Worm (Caenorhabditis elegans) whole organism, mixed stage, embryonic: ENCODE measurements around the gene syx-2.

Experiments used
- M03D4.4 ChIP-seq: sonication (generic microtip); optimal IDR thresholded peaks from 2 replicates; lab custom pipeline; 2017; ENCODE audit warnings: mild to moderate bottlenecking, missing genetic modification characterization, missing compliant biosample characterization
- bed-3 ChIP-seq: fragments of 200-800 bp; sonication (Bioruptor generic); optimal IDR thresholded peaks from 3 replicates; lab custom pipeline; 2018; ENCODE audit warnings: mild to moderate bottlenecking, missing genetic modification characterization, moderate library complexity, missing compliant biosample characterization
- blmp-1 ChIP-seq: fragments of 150-350 bp; optimal IDR thresholded peaks from 2 replicates; lab custom pipeline; 2014; ENCODE audit warnings: missing biosample characterization, missing genetic modification characterization
- ceh-39 ChIP-seq: fragments of 150-350 bp; optimal IDR thresholded peaks from 2 replicates; lab custom pipeline; 2014; ENCODE audit warnings: missing biosample characterization, missing genetic modification characterization
- ceh-43 ChIP-seq: fragments of 200-800 bp; sonication (Bioruptor generic); optimal IDR thresholded peaks from 2 replicates; lab custom pipeline; 2018; ENCODE audit warnings: mild to moderate bottlenecking, missing genetic modification characterization, moderate library complexity, missing compliant biosample characterization
- ceh-83 ChIP-seq: fragments of 200-800 bp; sonication (Bioruptor generic); optimal IDR thresholded peaks from 2 replicates; lab custom pipeline; 2018; ENCODE audit warnings: mild to moderate bottlenecking, missing genetic modification characterization, missing compliant biosample characterization
- ces-1 ChIP-seq: fragments of 150-350 bp; optimal IDR thresholded peaks from 2 replicates; lab custom pipeline; 2014; ENCODE audit warnings: missing biosample characterization, missing genetic modification reagents, missing genetic modification characterization
- cnd-1 ChIP-seq: fragments of 200-800 bp; sonication (Bioruptor generic); optimal IDR thresholded peaks from 2 replicates; lab custom pipeline; 2018; ENCODE audit warnings: mild to moderate bottlenecking, missing genetic modification characterization, missing compliant biosample characterization
- drap-1 ChIP-seq: fragments of 200-800 bp; sonication (Bioruptor generic); optimal IDR thresholded peaks from 3 replicates; lab custom pipeline; 2018; ENCODE audit warnings: mild to moderate bottlenecking, missing genetic modification characterization, missing compliant biosample characterization
- elt-1 ChIP-seq: sonication (generic microtip); optimal IDR thresholded peaks from 2 replicates; lab custom pipeline; 2017; ENCODE audit warnings: missing genetic modification characterization, mild to moderate bottlenecking, missing compliant biosample characterization, antibody characterized with exemption, moderate library complexity, borderline replicate concordance; ENCODE audit not compliant: insufficient read depth
- elt-3 ChIP-seq: fragments of 150-350 bp; optimal IDR thresholded peaks from 2 replicates; lab custom pipeline; 2014; ENCODE audit warnings: missing biosample characterization, missing genetic modification characterization
- flh-1 ChIP-seq: fragments of 200-800 bp; sonication (Bioruptor generic); optimal IDR thresholded peaks from 2 replicates; lab custom pipeline; 2018; ENCODE audit warnings: mild to moderate bottlenecking, missing genetic modification characterization, moderate library complexity, missing compliant biosample characterization
- ham-2 ChIP-seq: fragments of 200-800 bp; sonication (Bioruptor generic); optimal IDR thresholded peaks from 2 replicates; lab custom pipeline; 2018; ENCODE audit warnings: mild to moderate bottlenecking, missing genetic modification characterization, missing compliant biosample characterization
- hlh-1 ChIP-seq: fragments of 150-350 bp; optimal IDR thresholded peaks from 2 replicates; lab custom pipeline; 2014; ENCODE audit warnings: missing biosample characterization, missing genetic modification reagents, missing genetic modification characterization
- lin-13 ChIP-seq: fragments of 150-350 bp; optimal IDR thresholded peaks from 2 replicates; lab custom pipeline; 2014; ENCODE audit warnings: missing biosample characterization, missing genetic modification characterization
- lin-32 ChIP-seq: fragments of 200-800 bp; sonication (Bioruptor generic); optimal IDR thresholded peaks from 2 replicates; lab custom pipeline; 2018; ENCODE audit warnings: mild to moderate bottlenecking, missing genetic modification characterization, missing compliant biosample characterization
- lsy-2 ChIP-seq: fragments of 150-350 bp; optimal IDR thresholded peaks from 2 replicates; lab custom pipeline; 2014; ENCODE audit warnings: missing biosample characterization, missing genetic modification characterization
- mab-5 ChIP-seq: fragments of 150-350 bp; optimal IDR thresholded peaks from 2 replicates; lab custom pipeline; 2014; ENCODE audit warnings: missing biosample characterization, missing genetic modification characterization
- mep-1 ChIP-seq: fragments of 150-350 bp; optimal IDR thresholded peaks from 2 replicates; lab custom pipeline; 2017; ENCODE audit warnings: missing biosample characterization, missing genetic modification reagents, missing genetic modification characterization, inconsistent platforms
- mls-2 ChIP-seq: sonication (generic microtip); optimal IDR thresholded peaks from 2 replicates; lab custom pipeline; 2016; ENCODE audit warnings: mild to moderate bottlenecking, missing genetic modification characterization, moderate library complexity, missing compliant biosample characterization
- nhr-12 ChIP-seq: fragments of 150-350 bp; optimal IDR thresholded peaks from 2 replicates; lab custom pipeline; 2014; ENCODE audit warnings: missing biosample characterization, missing genetic modification characterization
- nhr-2 ChIP-seq: fragments of 150-350 bp; optimal IDR thresholded peaks from 2 replicates; lab custom pipeline; 2014; ENCODE audit warnings: missing biosample characterization, missing genetic modification characterization
- nhr-237 ChIP-seq: fragments of 150-350 bp; optimal IDR thresholded peaks from 2 replicates; lab custom pipeline; 2014; ENCODE audit warnings: missing biosample characterization, missing genetic modification characterization
- nhr-28 ChIP-seq: fragments of 150-350 bp; optimal IDR thresholded peaks from 2 replicates; lab custom pipeline; 2014; ENCODE audit warnings: missing biosample characterization, missing genetic modification characterization
- nhr-76 ChIP-seq: sonication (generic microtip); optimal IDR thresholded peaks from 2 replicates; lab custom pipeline; 2017; ENCODE audit warnings: missing biosample characterization, missing genetic modification characterization
- pha-4 ChIP-seq: fragments of 150-350 bp; optimal IDR thresholded peaks from 2 replicates; lab custom pipeline; 2018; ENCODE audit warnings: missing biosample characterization, missing genetic modification reagents, missing genetic modification characterization
- sem-2 ChIP-seq: fragments of 200-800 bp; sonication (Bioruptor generic); optimal IDR thresholded peaks from 2 replicates; lab custom pipeline; 2018; ENCODE audit warnings: mild to moderate bottlenecking, missing genetic modification characterization, missing compliant biosample characterization
- snpc-4 ChIP-seq: fragments of 150-350 bp; optimal IDR thresholded peaks from 2 replicates; lab custom pipeline; 2014; ENCODE audit warnings: missing biosample characterization, missing genetic modification characterization
- sptf-1 ChIP-seq: sonication (generic microtip); optimal IDR thresholded peaks from 2 replicates; lab custom pipeline; 2017; ENCODE audit warnings: mild to moderate bottlenecking, missing genetic modification characterization, moderate library complexity, missing compliant biosample characterization
- tbx-8 ChIP-seq: fragments of 200-800 bp; sonication (Bioruptor generic); optimal IDR thresholded peaks from 2 replicates; lab custom pipeline; 2018; ENCODE audit warnings: mild to moderate bottlenecking, missing genetic modification characterization, moderate library complexity, missing compliant biosample characterization
- unc-120 ChIP-seq: sonication (generic microtip); optimal IDR thresholded peaks from 2 replicates; lab custom pipeline; 2017; ENCODE audit warnings: missing genetic modification characterization, missing compliant biosample characterization; ENCODE audit not compliant: poor library complexity, severe bottlenecking
- unc-39 ChIP-seq: fragments of 150-350 bp; optimal IDR thresholded peaks from 2 replicates; lab custom pipeline; 2014; ENCODE audit warnings: missing biosample characterization, missing genetic modification characterization
- unc-62 ChIP-seq: fragments of 150-350 bp; optimal IDR thresholded peaks from 2 replicates; lab custom pipeline; 2014; ENCODE audit warnings: missing biosample characterization, missing genetic modification reagents, missing genetic modification characterization
- zip-8 ChIP-seq: fragments of 150-350 bp; optimal IDR thresholded peaks from 2 replicates; lab custom pipeline; 2014; ENCODE audit warnings: missing biosample characterization, missing genetic modification characterization
- ztf-11 ChIP-seq: fragments of 150-350 bp; optimal IDR thresholded peaks from 2 replicates; lab custom pipeline; 2014; ENCODE audit warnings: missing biosample characterization, missing genetic modification characterization

Gene syx-2

ce11 chrX:13948810-13949209, 11.1 kb upstream of the syx-2 start, which contains the start of gene alg-1:
Gene alg-1 (plus strand): TSS chrX:13949110.
- TF ChIP-seq drap-1 (GFP tag; lab: Kevin White, UChicago), result no peak
- no peak for TF ChIP-seq nhr-2
- TF ChIP-seq bed-3 (GFP tag; lab: Kevin White, UChicago), result no peak
- no peak for TF ChIP-seq flh-1
- TF ChIP-seq lin-13 (tag; lab: Kevin White, UChicago), result no peak
- TF ChIP-seq snpc-4 (tag; lab: Kevin White, UChicago), result no peak
- no peak for TF ChIP-seq sem-2 (GFP tag; lab: Kevin White, UChicago)
- TF ChIP-seq ztf-11 (tag; lab: Kevin White, UChicago), result no peak
- TF ChIP-seq mep-1 (tag; lab: Kevin White, UChicago), result no peak
- TF ChIP-seq, all 35 proteins: peak for 0

ce11 chrX:13950620-13951152, 9.3 kb upstream of the syx-2 start:
- TF ChIP-seq lin-32 (GFP tag; lab: Kevin White, UChicago) (no peak), mab-5 (tag; lab: Kevin White, UChicago) (no peak), tbx-8 (GFP tag; lab: Kevin White, UChicago) (no peak), ces-1 (no peak), ceh-83 (no peak), M03D4.4 (tag; lab: Kevin White, UChicago) (no peak), nhr-237 (tag; lab: Kevin White, UChicago) (peak; percentile 29), unc-120 (tag; lab: Kevin White, UChicago) (peak; percentile 86), nhr-12 (tag; lab: Kevin White, UChicago) (no peak), elt-1 (no peak), nhr-76 (no peak), sptf-1 (tag; lab: Kevin White, UChicago) (peak; percentile 25), elt-3 (tag; lab: Kevin White, UChicago) (no peak), unc-39 (tag; lab: Kevin White, UChicago) (no peak), blmp-1 (tag; lab: Kevin White, UChicago) (no peak), unc-62 (GFP tag; lab: Kevin White, UChicago) (peak; percentile 30), mls-2 (tag; lab: Kevin White, UChicago) (peak; percentile 11), drap-1 (GFP tag; lab: Kevin White, UChicago) (peak; percentile 12), hlh-1 (tag; lab: Kevin White, UChicago) (peak; percentile 87), ham-2 (peak; percentile 98), nhr-28 (no peak), nhr-2 (no peak), ztf-11 (tag; lab: Kevin White, UChicago) (peak; percentile 22), ceh-43 (GFP tag; lab: Kevin White, UChicago) (no peak), flh-1 (no peak), pha-4 (tag; lab: Kevin White, UChicago) (peak; percentile 32), lin-13 (tag; lab: Kevin White, UChicago) (peak; percentile 3), mep-1 (tag; lab: Kevin White, UChicago) (peak; percentile 21), snpc-4 (tag; lab: Kevin White, UChicago) (no peak), ceh-39 (tag; lab: Kevin White, UChicago) (peak; percentile 23), cnd-1 (tag; lab: Kevin White, UChicago) (peak; percentile 42), bed-3 (GFP tag; lab: Kevin White, UChicago) (no peak), zip-8 (tag; lab: Kevin White, UChicago) (no peak), sem-2 (GFP tag; lab: Kevin White, UChicago) (no peak), lsy-2 (tag; lab: Kevin White, UChicago) (no peak)
- TF ChIP-seq, all 35 proteins: peak for 14

- no peak for TF ChIP-seq ham-2
- TF ChIP-seq ztf-11 (tag; lab: Kevin White, UChicago), result no peak
- TF ChIP-seq bed-3 (GFP tag; lab: Kevin White, UChicago), result no peak
- no peak for TF ChIP-seq tbx-8 (GFP tag; lab: Kevin White, UChicago)
Observed at ce11 chrX:13952347-13952746, 7.6 kb upstream of the syx-2 start.

- TF ChIP-seq blmp-1 (tag; lab: Kevin White, UChicago) (no peak), pha-4 (tag; lab: Kevin White, UChicago) (no peak), M03D4.4 (tag; lab: Kevin White, UChicago) (no peak), mep-1 (tag; lab: Kevin White, UChicago) (no peak), ztf-11 (tag; lab: Kevin White, UChicago) (no peak)
Observed at ce11 chrX:13958451-13958850, 1.5 kb upstream of the syx-2 start.
